Worm (Caenorhabditis elegans): ENCODE results near the gene srw-100.
A peak's percentile ranks its signal among the peaks of the same experiment; 100 is the strongest.

Gene srw-100

DNA sequence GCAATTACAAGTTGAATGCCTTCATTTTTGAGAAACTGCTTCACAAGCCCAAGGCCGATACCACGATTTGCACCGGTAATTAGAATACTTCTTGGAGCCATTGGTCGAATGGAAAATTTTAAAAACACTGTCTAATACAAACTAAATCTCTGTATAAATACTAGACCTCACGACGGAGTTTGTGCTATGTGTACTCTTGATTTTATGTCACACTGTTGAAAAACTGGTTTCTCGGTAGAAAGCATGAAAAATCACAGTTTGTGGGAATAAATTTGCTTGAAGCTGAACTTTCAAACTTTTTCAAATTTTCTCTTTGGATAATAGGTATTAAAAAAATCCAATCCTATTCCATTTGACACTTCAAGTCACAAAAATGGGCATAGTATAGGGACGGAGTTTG is 44.6 kb downstream of the srw-100 start, which contains the start of gene ZK697.14:
ZK697.14 (minus strand) TSS at position 101 of the 400 bp plus-strand sequence.
- TF ChIP-seq bed-1 (GFP tag; IDR thresholded peaks at IDR 0.05) (no peak), mes-4 (tag; optimal IDR thresholded peaks at IDR 0.05) (no peak), attf-6 (GFP tag; IDR thresholded peaks at IDR 0.05) (no peak), xnd-1 (tag; optimal IDR thresholded peaks at IDR 0.05) (no peak), pbrm-1 (GFP tag; IDR thresholded peaks at IDR 0.05) (no peak), nhr-27 (tag; optimal IDR thresholded peaks at IDR 0.05) (no peak), T07F8.4 (tag; optimal IDR thresholded peaks at IDR 0.05) (no peak), die-1 (tag; optimal IDR thresholded peaks at IDR 0.05) (no peak), F23B12.7 (tag; optimal IDR thresholded peaks at IDR 0.05; ENCODE audit: insufficient read depth) (no peak), tbp1 (GFP tag; optimal IDR thresholded peaks at IDR 0.05) (no peak), rec-8 (tag; optimal IDR thresholded peaks at IDR 0.05) (no peak), lag-1 (GFP tag; IDR thresholded peaks at IDR 0.05) (no peak), ztf-28 (GFP tag; IDR thresholded peaks at IDR 0.05) (no peak), ztf-25 (GFP tag; IDR thresholded peaks at IDR 0.05) (no peak), cebp-1 (GFP tag; IDR thresholded peaks at IDR 0.05) (no peak), cebp-1 (tag; optimal IDR thresholded peaks at IDR 0.05) (no peak), sea-2 (GFP tag; IDR thresholded peaks at IDR 0.05) (no peak), madf-10 (tag; optimal IDR thresholded peaks at IDR 0.05) (no peak)

DNA sequence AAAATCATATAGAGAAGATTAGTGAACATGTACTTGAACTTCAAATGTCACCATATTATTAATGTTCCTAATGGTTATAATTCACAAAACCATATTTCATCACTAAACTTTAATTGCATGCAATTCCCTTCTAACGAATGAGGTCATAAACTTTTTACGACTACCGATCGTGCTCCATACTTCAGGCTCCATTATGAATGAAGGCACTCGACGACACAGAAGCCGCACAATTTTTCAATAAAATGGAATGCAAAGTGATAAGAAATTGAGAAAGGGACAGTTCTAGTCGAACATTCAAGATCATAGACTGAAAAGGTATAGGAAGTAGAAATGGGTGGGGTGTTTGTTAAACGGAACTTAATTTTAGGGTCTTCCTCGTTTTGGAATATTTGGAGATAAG is 45.1 kb downstream of the srw-100 start:
- TF ChIP-seq snpc-4 (GFP tag; optimal IDR thresholded peaks at IDR 0.05): no peak
- no peak for TF ChIP-seq snpc-4 (tag; optimal IDR thresholded peaks at IDR 0.05)
- peak; percentile 32 for TF ChIP-seq nhr-80 (tag; optimal IDR thresholded peaks at IDR 0.05)

DNA sequence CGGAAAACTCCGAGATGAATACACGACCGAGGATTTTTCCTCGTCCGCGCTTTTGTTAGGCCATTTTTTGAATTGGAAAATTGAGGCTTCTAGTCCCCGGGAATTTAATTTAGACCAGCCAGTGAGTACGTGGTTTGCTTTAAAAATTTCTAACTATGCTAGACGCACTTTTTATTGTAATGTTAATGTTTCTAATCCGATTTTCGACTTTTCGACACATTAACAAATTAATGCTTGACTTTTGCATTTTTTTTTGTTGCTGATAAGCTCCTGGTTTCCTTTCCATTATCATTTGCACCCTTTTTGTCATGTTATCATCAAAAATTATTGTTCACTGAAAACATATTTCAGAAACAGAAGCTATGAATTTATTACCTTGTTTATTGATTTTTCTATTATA is 45.8 kb downstream of the srw-100 start, which contains the start of gene clec-204:
clec-204 (plus strand) TSS at position 301 of the 400 bp plus-strand sequence.
- TF ChIP-seq Y53G8AR.9 (GFP tag; conservative IDR thresholded peaks at IDR 0.05) (no peak), tbx-9 (tag; optimal IDR thresholded peaks at IDR 0.05; ENCODE audit: borderline replicate concordance) (no peak), nhr-80 (tag; optimal IDR thresholded peaks at IDR 0.05) (peak; percentile 0), F23B12.7 (tag; optimal IDR thresholded peaks at IDR 0.05; ENCODE audit: insufficient read depth) (no peak), nfya-2 (GFP tag; IDR thresholded peaks at IDR 0.05) (no peak)

DNA sequence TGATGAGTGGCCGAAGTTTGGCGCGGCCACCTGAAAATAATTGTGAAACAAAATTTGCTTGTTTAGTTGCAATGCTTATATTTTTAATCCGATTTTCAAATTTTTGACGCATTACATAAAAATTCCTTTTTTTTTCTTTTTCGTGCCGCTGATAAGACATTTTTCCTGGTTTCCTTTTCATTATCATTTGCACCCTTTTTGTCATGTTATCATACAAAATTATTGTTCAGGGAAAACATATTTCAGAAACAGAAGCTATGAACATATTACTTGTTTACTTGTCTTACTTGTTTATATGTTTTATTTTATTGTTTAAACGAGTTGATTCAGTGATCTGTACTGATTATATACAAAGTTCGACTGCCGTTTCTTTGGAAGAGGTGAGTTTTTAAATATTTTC is 49.7 kb downstream of the srw-100 start, which contains the start of gene clec-205:
clec-205 (plus strand) TSS at position 212 of the 400 bp plus-strand sequence.
- no peak for TF ChIP-seq lin-40 (tag; optimal IDR thresholded peaks at IDR 0.05)
- no peak for TF ChIP-seq tlf-1 (GFP tag; optimal IDR thresholded peaks at IDR 0.05)
- TF ChIP-seq ztf-25 (GFP tag; IDR thresholded peaks at IDR 0.05): no peak
- TF ChIP-seq mes-4 (tag; optimal IDR thresholded peaks at IDR 0.05): no peak
- TF ChIP-seq nhr-80 (tag; optimal IDR thresholded peaks at IDR 0.05): peak; percentile 46

All from whole organism, young adult.